Worm (Caenorhabditis elegans) whole organism, L1 larva: Measurements from ENCODE around the gene sdz-33.
"Not testable (repeated sequence)": the region's sequence is repeated elsewhere in the genome, so short reads cannot be mapped to it uniquely, and the experiment has no call there.

Experiments
- aha-1 ChIP-seq: fragments of 150-350 bp; optimal IDR thresholded peaks from 2 replicates; lab custom pipeline; 2014; ENCODE audit warnings: missing biosample characterization, missing genetic modification characterization
- aly-2 ChIP-seq: fragments of 150-350 bp; optimal IDR thresholded peaks from 2 replicates; lab custom pipeline; 2014; ENCODE audit warnings: missing biosample characterization, missing genetic modification characterization
- blmp-1 ChIP-seq: fragments of 150-350 bp; optimal IDR thresholded peaks from 2 replicates; lab custom pipeline; 2014; ENCODE audit warnings: missing biosample characterization, missing genetic modification characterization
- ceh-88 ChIP-seq: fragments of 200-800 bp; sonication (Bioruptor generic); IDR thresholded peaks from 2 replicates; pipeline ENCODE4 v1.3.6; 2022; ENCODE audit warnings: missing genetic modification characterization, missing compliant biosample characterization
- dpl-1 ChIP-seq, 3 experiments: fragments of 150-350 bp in 2 of 3; sonication (generic microtip) in 1 of 3; optimal IDR thresholded peaks; 2 replicates each; lab custom pipeline; 2014 to 2017; ENCODE audit warnings: missing biosample characterization in 3 of 3, missing genetic modification characterization in 3 of 3, missing genetic modification reagents in 3 of 3
- efl-1 ChIP-seq, 4 experiments: fragments of 150-350 bp; optimal IDR thresholded peaks in 3 of 4; peaks in 1 of 4; 1 replicate in 1 of 4; 2 replicates in 3 of 4; lab custom pipeline; 2014; ENCODE audit warnings: missing biosample characterization in 2 of 4, missing genetic modification characterization in 2 of 4, missing genetic modification reagents in 2 of 4
- egl-13 ChIP-seq: sonication (generic microtip); optimal IDR thresholded peaks from 2 replicates; lab custom pipeline; 2016; ENCODE audit warnings: missing genotype, missing genetic modification reagents, missing genetic modification characterization, missing compliant biosample characterization
- egl-27 ChIP-seq, 2 experiments: fragments of 150-350 bp in 1 of 2; sonication (generic microtip); optimal IDR thresholded peaks; 3 replicates each; lab custom pipeline; 2017 to 2018; ENCODE audit warnings: missing biosample characterization in 2 of 2, missing genetic modification characterization in 2 of 2, missing genetic modification reagents in 2 of 2
- elt-2 ChIP-seq: sonication (generic microtip); optimal IDR thresholded peaks from 2 replicates; lab custom pipeline; 2016; ENCODE audit warnings: missing genetic modification characterization, mild to moderate bottlenecking, inconsistent platforms, missing compliant biosample characterization, missing genetic modification reagents
- elt-3 ChIP-seq, 6 experiments: fragments of 150-350 bp in 1 of 6; sonication (generic microtip); optimal IDR thresholded peaks; 2 replicates each; lab custom pipeline; 2017 to 2018; ENCODE audit warnings: missing biosample characterization in 6 of 6, missing genetic modification characterization in 6 of 6, inconsistent platforms in 1 of 6
- fkh-8 ChIP-seq: sonication (generic microtip); optimal IDR thresholded peaks from 2 replicates; lab custom pipeline; 2016; ENCODE audit warnings: mild to moderate bottlenecking, missing genetic modification characterization, missing compliant biosample characterization
- hlh-17 ChIP-seq: fragments of 200-800 bp; sonication (Bioruptor generic); optimal IDR thresholded peaks from 2 replicates; lab custom pipeline; 2018; ENCODE audit warnings: missing genetic modification characterization, mild to moderate bottlenecking, missing compliant biosample characterization, moderate library complexity, borderline replicate concordance
- hlh-4 ChIP-seq: sonication (generic microtip); optimal IDR thresholded peaks from 2 replicates; lab custom pipeline; 2016; ENCODE audit warnings: mild to moderate bottlenecking, missing genetic modification characterization, missing compliant biosample characterization
- hpl-2 ChIP-seq: fragments of 150-350 bp; optimal IDR thresholded peaks from 2 replicates; lab custom pipeline; 2014; ENCODE audit warnings: missing biosample characterization, missing genetic modification reagents, missing genetic modification characterization
- isw-1 ChIP-seq: fragments of 200-800 bp; sonication (Bioruptor generic); IDR thresholded peaks from 2 replicates; pipeline ENCODE4 v1.3.6; 2022; ENCODE audit warnings: missing genetic modification characterization, missing compliant biosample characterization
- jun-1 ChIP-seq: fragments of 150-350 bp; optimal IDR thresholded peaks from 2 replicates; lab custom pipeline; 2014; ENCODE audit warnings: missing biosample characterization, missing genetic modification reagents, missing genetic modification characterization
- lin-13 ChIP-seq: fragments of 150-350 bp; optimal IDR thresholded peaks from 2 replicates; lab custom pipeline; 2014; ENCODE audit warnings: missing biosample characterization, missing genetic modification reagents, missing genetic modification characterization
- lin-15B ChIP-seq: fragments of 150-350 bp; sonication (generic microtip); optimal IDR thresholded peaks from 3 replicates; lab custom pipeline; 2014; ENCODE audit warnings: missing biosample characterization, missing genetic modification characterization
- lin-39 ChIP-seq: fragments of 150-350 bp; optimal IDR thresholded peaks from 2 replicates; lab custom pipeline; 2014; ENCODE audit warnings: missing biosample characterization, missing genetic modification reagents, missing genetic modification characterization
- lsy-2 ChIP-seq, 2 experiments: fragments of 150-350 bp; optimal IDR thresholded peaks; 2 replicates each; lab custom pipeline; 2014; ENCODE audit warnings: missing biosample characterization in 2 of 2, missing genetic modification characterization in 2 of 2
- mab-9 ChIP-seq: fragments of 200-800 bp; sonication (Bioruptor generic); IDR thresholded peaks from 2 replicates; pipeline ENCODE4 v1.3.6; 2022; ENCODE audit warnings: missing genetic modification reagents, missing genetic modification characterization, missing compliant biosample characterization
- mep-1 ChIP-seq: fragments of 150-350 bp; optimal IDR thresholded peaks from 2 replicates; lab custom pipeline; 2014; ENCODE audit warnings: missing biosample characterization, missing genetic modification characterization
- nhr-11 ChIP-seq: fragments of 150-350 bp; optimal IDR thresholded peaks from 2 replicates; lab custom pipeline; 2014; ENCODE audit warnings: missing biosample characterization, missing genetic modification characterization
- nhr-20 ChIP-seq: sonication (generic microtip); optimal IDR thresholded peaks from 2 replicates; lab custom pipeline; 2016; ENCODE audit warnings: mild to moderate bottlenecking, missing genetic modification characterization, missing compliant biosample characterization
- nhr-28 ChIP-seq: fragments of 150-350 bp; optimal IDR thresholded peaks from 2 replicates; lab custom pipeline; 2014; ENCODE audit warnings: missing biosample characterization, missing genetic modification characterization
- nhr-47 ChIP-seq: sonication (generic microtip); optimal IDR thresholded peaks from 2 replicates; lab custom pipeline; 2016; ENCODE audit warnings: mild to moderate bottlenecking, missing genetic modification characterization, moderate library complexity, missing compliant biosample characterization
- nhr-76 ChIP-seq: sonication (generic microtip); optimal IDR thresholded peaks from 2 replicates; lab custom pipeline; 2017; ENCODE audit warnings: missing biosample characterization, missing genetic modification characterization
- nhr-85 ChIP-seq: sonication (generic microtip); peaks from one replicate; lab custom pipeline; 2016; ENCODE audit warnings: missing genetic modification characterization, inconsistent platforms, missing compliant biosample characterization
- sup-37 ChIP-seq: fragments of 200-800 bp; sonication (Bioruptor generic); optimal IDR thresholded peaks from 2 replicates; lab custom pipeline; 2018; ENCODE audit warnings: mild to moderate bottlenecking, missing genetic modification characterization, missing compliant biosample characterization
- swsn-7 ChIP-seq: sonication (generic microtip); optimal IDR thresholded peaks from 2 replicates; lab custom pipeline; 2016; ENCODE audit warnings: missing genetic modification characterization, missing compliant biosample characterization
- unc-30 ChIP-seq: sonication (generic microtip); optimal IDR thresholded peaks from 2 replicates; lab custom pipeline; 2017; ENCODE audit warnings: missing biosample characterization, missing genetic modification characterization
- zag-1 ChIP-seq: fragments of 150-350 bp; optimal IDR thresholded peaks from 2 replicates; lab custom pipeline; 2014; ENCODE audit warnings: missing biosample characterization, missing genetic modification characterization
- ztf-4 ChIP-seq: fragments of 150-350 bp; optimal IDR thresholded peaks from 2 replicates; lab custom pipeline; 2014; ENCODE audit warnings: missing biosample characterization, missing genetic modification characterization

Gene sdz-33

ce11 chrIII:11881549-11881948 lies 25.7 kb upstream of the sdz-33 start:
- TF ChIP-seq elt-2 (tag; lab: Kevin White, UChicago) (peak; percentile 24), aly-2 (tag; lab: Kevin White, UChicago) (no peak)

ce11 chrIII:11883694-11884093 lies 23.6 kb upstream of the sdz-33 start, which contains the start of gene fbxb-22:
Gene fbxb-22 (minus strand): TSS chrIII:11883754.
- not testable (repeated sequence) for TF ChIP-seq lin-15B (tag; lab: Kevin White, UChicago); elt-3 (tag; optimal IDR thresholded peaks at IDR 0.05; lab: Kevin White, UChicago); ceh-88 (GFP tag; lab: Robert Waterston, UW)

- no peak for TF ChIP-seq nhr-20 (tag; lab: Kevin White, UChicago)
- no peak for TF ChIP-seq lsy-2 (tag; optimal IDR thresholded peaks at IDR 0.05; lab: Kevin White, UChicago)
- TF ChIP-seq egl-27 (tag; optimal IDR thresholded peaks at IDR 0.05; lab: Kevin White, UChicago), result no peak
- TF ChIP-seq egl-13, result no peak
- no peak for TF ChIP-seq swsn-7 (tag; lab: Kevin White, UChicago)
- no peak for TF ChIP-seq dpl-1 (GFP tag; optimal IDR thresholded peaks at IDR 0.05; lab: Kevin White, UChicago)
- no peak for TF ChIP-seq aha-1 (tag; lab: Kevin White, UChicago)
- TF ChIP-seq, all 84 proteins: peak for 0
Observed at ce11 chrIII:11891335-11891734, 15.9 kb upstream of the sdz-33 start, which contains the start of gene faah-5. Gene faah-5 (minus strand): TSS chrIII:11891435.

ce11 chrIII:11892939-11893338 lies 14.3 kb upstream of the sdz-33 start, which contains the start of gene Y56A3A.41:
Gene Y56A3A.41 (minus strand): TSS chrIII:11893039.
- no peak for TF ChIP-seq sup-37 (GFP tag; lab: Kevin White, UChicago)
- TF ChIP-seq jun-1 (tag; lab: Kevin White, UChicago), result no peak
- TF ChIP-seq ceh-88 (GFP tag; lab: Robert Waterston, UW), result no peak
- no peak for TF ChIP-seq mep-1
- TF ChIP-seq, all 84 proteins: peak for 0

ce11 chrIII:11895504-11895903 lies 11.8 kb upstream of the sdz-33 start:
- TF ChIP-seq blmp-1 (tag; lab: Kevin White, UChicago) (no peak), nhr-28 (tag; lab: Kevin White, UChicago) (no peak), efl-1 (optimal IDR thresholded peaks at IDR 0.05; lab: Kevin White, UChicago) (no peak), efl-1 (GFP tag; optimal IDR thresholded peaks at IDR 0.05 in 1 of 2; lab: Kevin White, UChicago) (peak in 1 of 2 experiments; percentile 31)

ce11 chrIII:11896652-11897051 lies 10.6 kb upstream of the sdz-33 start:
- TF ChIP-seq nhr-76, result no peak
- TF ChIP-seq nhr-11 (tag; lab: Kevin White, UChicago), result no peak
- peak; percentile 46 for TF ChIP-seq nhr-85
- TF ChIP-seq zag-1 (tag; lab: Kevin White, UChicago), result no peak
- TF ChIP-seq hlh-4 (tag; lab: Kevin White, UChicago), result no peak
- no peak for TF ChIP-seq aha-1 (tag; lab: Kevin White, UChicago)
- no peak for TF ChIP-seq fkh-8 (tag; lab: Kevin White, UChicago)
- no peak for TF ChIP-seq hpl-2 (GFP tag; lab: Kevin White, UChicago)

- TF ChIP-seq unc-30 (tag; lab: Kevin White, UChicago) (no peak), lin-13 (GFP tag; lab: Kevin White, UChicago) (no peak), elt-3 (tag; optimal IDR thresholded peaks at IDR 0.05; lab: Kevin White, UChicago) (no peak), jun-1 (tag; lab: Kevin White, UChicago) (no peak), hpl-2 (GFP tag; lab: Kevin White, UChicago) (no peak), mab-9 (GFP tag; lab: Robert Waterston, UW) (no peak), nhr-47 (no peak), isw-1 (GFP tag; lab: Robert Waterston, UW) (no peak), lin-39 (tag; lab: Kevin White, UChicago) (no peak), hlh-17 (GFP tag; lab: Kevin White, UChicago) (no peak), ztf-4 (tag; lab: Kevin White, UChicago) (no peak), egl-27 (tag; optimal IDR thresholded peaks at IDR 0.05; lab: Kevin White, UChicago) (no peak)
Observed at ce11 chrIII:11898169-11898568, 9.1 kb upstream of the sdz-33 start, which contains the start of gene tsen-2. Gene tsen-2 (minus strand): TSS chrIII:11898269.
